Worm (Caenorhabditis elegans): ENCODE measurements around the gene jhdm-1.

The jhdm-1 gene

DNA sequence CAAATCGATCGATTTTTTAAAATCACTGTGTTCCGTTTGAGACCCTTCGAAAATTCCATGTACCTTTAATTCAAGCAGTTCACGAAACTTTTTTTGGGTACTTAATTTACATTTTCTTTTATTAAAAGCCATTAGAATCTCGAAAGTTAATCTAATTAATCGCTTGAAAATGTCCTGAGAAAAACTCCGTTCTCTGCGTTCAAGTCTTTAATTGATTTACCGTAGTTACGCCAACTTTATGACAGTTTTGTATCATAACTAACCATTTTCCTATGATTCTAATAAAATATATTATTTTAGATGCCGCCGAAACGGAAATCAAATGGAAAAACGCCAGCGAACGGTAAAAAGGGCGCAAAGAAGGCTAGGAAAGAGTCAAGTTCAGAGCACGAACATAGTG lies at the start of gene jhdm-1:
jhdm-1 (plus strand) TSS at position 301 of the 400 bp plus-strand sequence.
- TF ChIP-seq sma-3 (GFP tag; optimal IDR thresholded peaks at IDR 0.05) = no peak
- TF ChIP-seq zag-1 (tag; optimal IDR thresholded peaks at IDR 0.05) = no peak

- TF ChIP-seq C34F6.9 (tag; optimal IDR thresholded peaks at IDR 0.05) (peak; percentile 10), snpc-4 (tag; optimal IDR thresholded peaks at IDR 0.05) (no peak), nhr-21 (tag; optimal IDR thresholded peaks at IDR 0.05) (no peak), ZK546.5 (tag; optimal IDR thresholded peaks at IDR 0.05) (no peak), ztf-4 (tag; optimal IDR thresholded peaks at IDR 0.05) (peak; percentile 44), zag-1 (tag; optimal IDR thresholded peaks at IDR 0.05) (no peak), lin-39 (tag; optimal IDR thresholded peaks at IDR 0.05) (peak; percentile 13), mab-5 (tag; optimal IDR thresholded peaks at IDR 0.05) (peak; percentile 37), nhr-10 (tag; optimal IDR thresholded peaks at IDR 0.05) (no peak), skn-1 (tag; optimal IDR thresholded peaks at IDR 0.05) (no peak), nhr-77 (tag; optimal IDR thresholded peaks at IDR 0.05) (no peak), lin-11 (tag; optimal IDR thresholded peaks at IDR 0.05) (no peak), lin-13 (GFP tag; optimal IDR thresholded peaks at IDR 0.05) (peak; percentile 3), sma-9 (GFP tag; optimal IDR thresholded peaks at IDR 0.05) (peak; percentile 30), sma-9 (tag; optimal IDR thresholded peaks at IDR 0.05) (no peak), R02D3.7 (tag; optimal IDR thresholded peaks at IDR 0.05) (no peak), F13H6.1 (tag; optimal IDR thresholded peaks at IDR 0.05) (peak; percentile 58), nhr-129 (tag; optimal IDR thresholded peaks at IDR 0.05) (peak; percentile 41), nhr-11 (tag; optimal IDR thresholded peaks at IDR 0.05) (no peak), elt-3 (tag; optimal IDR thresholded peaks at IDR 0.05) (no peak), ztf-11 (tag; optimal IDR thresholded peaks at IDR 0.05) (no peak), lsy-2 (tag; optimal IDR thresholded peaks at IDR 0.05) (peak in 1 of 2 experiments; percentile 47)
Observed at ce11 chrIII:6405121-6405520, 49.2 kb upstream of the jhdm-1 start.

ce11 chrIII:6406829-6407228 lies 47.5 kb upstream of the jhdm-1 start, which contains the start of gene let-756:
TSS of gene let-756 (plus strand) at chrIII:6407129.
- TF ChIP-seq R02D3.7 (tag; optimal IDR thresholded peaks at IDR 0.05) = no peak

ce11 chrIII:6411430-6411829 lies 42.9 kb upstream of the jhdm-1 start:
- TF ChIP-seq elt-1 (tag; optimal IDR thresholded peaks at IDR 0.05) = no peak
- no peak for TF ChIP-seq nhr-129 (tag; optimal IDR thresholded peaks at IDR 0.05)
- peak; percentile 39 for TF ChIP-seq crh-2 (tag; optimal IDR thresholded peaks at IDR 0.05)
- no peak for TF ChIP-seq blmp-1 (tag; optimal IDR thresholded peaks at IDR 0.05; ENCODE audit: insufficient read depth)
- no peak for TF ChIP-seq ztf-11 (tag; optimal IDR thresholded peaks at IDR 0.05)
- TF ChIP-seq gmeb-1 (tag; optimal IDR thresholded peaks at IDR 0.05) = no peak
- TF ChIP-seq fos-1 (tag; optimal IDR thresholded peaks at IDR 0.05) = peak; percentile 3
- peak; percentile 20 for TF ChIP-seq sma-9 (GFP tag; optimal IDR thresholded peaks at IDR 0.05)
- TF ChIP-seq sma-9 (tag; optimal IDR thresholded peaks at IDR 0.05) = no peak

ce11 chrIII:6411914-6412313 lies 42.4 kb upstream of the jhdm-1 start, which contains the start of gene C05D11.5:
TSS of gene C05D11.5 (minus strand) at chrIII:6412014.
- TF ChIP-seq lin-39 (tag; optimal IDR thresholded peaks at IDR 0.05) (no peak), sma-9 (GFP tag; optimal IDR thresholded peaks at IDR 0.05) (no peak), sma-9 (tag; optimal IDR thresholded peaks at IDR 0.05) (no peak), zag-1 (tag; optimal IDR thresholded peaks at IDR 0.05) (no peak), ztf-11 (tag; optimal IDR thresholded peaks at IDR 0.05) (no peak), nhr-77 (tag; optimal IDR thresholded peaks at IDR 0.05) (no peak), mbf-1 (tag; optimal IDR thresholded peaks at IDR 0.05) (no peak), ztf-4 (tag; optimal IDR thresholded peaks at IDR 0.05) (no peak), C34F6.9 (tag; optimal IDR thresholded peaks at IDR 0.05) (no peak), crh-2 (tag; optimal IDR thresholded peaks at IDR 0.05) (no peak), lsy-2 (tag; optimal IDR thresholded peaks at IDR 0.05) (no peak), lin-13 (GFP tag; optimal IDR thresholded peaks at IDR 0.05) (no peak), ama-1 (optimal IDR thresholded peaks at IDR 0.05) (no peak)

DNA sequence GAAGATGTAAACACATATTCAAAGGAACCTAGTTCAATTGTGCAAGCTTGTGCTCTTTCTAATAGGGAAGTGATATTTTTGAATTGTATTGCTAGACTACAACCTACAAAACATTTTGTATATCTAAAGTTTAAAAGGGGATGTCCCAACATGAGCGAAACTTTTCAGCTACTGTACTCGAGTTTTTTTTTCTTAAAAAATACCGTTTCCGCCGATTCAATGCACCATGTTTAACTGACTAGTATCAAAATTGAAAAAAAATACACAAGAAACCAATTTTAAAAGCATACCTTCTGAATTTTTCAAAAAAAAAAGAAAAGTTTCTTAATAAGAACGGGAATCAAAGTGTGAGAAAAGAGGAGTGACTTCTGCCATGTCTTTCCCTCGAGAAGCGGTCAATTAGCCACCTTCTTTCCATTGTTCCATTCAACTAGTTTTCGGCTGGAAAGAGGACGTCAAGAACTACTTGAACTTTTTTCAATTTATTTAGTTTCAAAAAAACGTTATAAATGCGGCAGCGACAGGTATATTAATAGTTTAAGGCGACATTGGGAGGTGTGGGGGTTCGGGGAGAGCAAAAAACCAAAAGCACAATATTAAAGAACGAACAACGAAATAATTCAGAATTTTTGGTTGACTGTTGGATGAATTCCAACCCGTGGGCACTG lies 38.8 kb upstream of the jhdm-1 start, which contains the start of gene nas-4:
nas-4 (minus strand) TSS at position 351 of the 668 bp plus-strand sequence.
- peak; percentile 35 for TF ChIP-seq Y55F3AM.14 (GFP tag; optimal IDR thresholded peaks at IDR 0.05)
- TF ChIP-seq blmp-1 (tag; optimal IDR thresholded peaks at IDR 0.05; ENCODE audit: insufficient read depth) = peak; percentile 3
- no peak for TF ChIP-seq nhr-12 (tag; optimal IDR thresholded peaks at IDR 0.05)
- TF ChIP-seq lin-13 (GFP tag; optimal IDR thresholded peaks at IDR 0.05) = peak; percentile 42
- TF ChIP-seq nhr-6 (tag; optimal IDR thresholded peaks at IDR 0.05) = peak; percentile 14
- peak in 1 of 2 experiments; percentile 9 for TF ChIP-seq lsy-2 (tag; optimal IDR thresholded peaks at IDR 0.05)
- TF ChIP-seq unc-62 (GFP tag; optimal IDR thresholded peaks at IDR 0.05) = no peak
- TF ChIP-seq nhr-23 (tag; optimal IDR thresholded peaks at IDR 0.05) = no peak
- TF ChIP-seq sma-3 (GFP tag; optimal IDR thresholded peaks at IDR 0.05) = peak; percentile 46
- TF ChIP-seq unc-55 (GFP tag; optimal IDR thresholded peaks at IDR 0.05) = peak; percentile 7
- no peak for TF ChIP-seq C34F6.9 (tag; optimal IDR thresholded peaks at IDR 0.05)
- TF ChIP-seq sem-4 (tag; optimal IDR thresholded peaks at IDR 0.05) = no peak
- TF ChIP-seq ama-1 (optimal IDR thresholded peaks at IDR 0.05) = peak; percentile 69
- TF ChIP-seq crh-2 (tag; optimal IDR thresholded peaks at IDR 0.05) = peak; percentile 36
- peak; percentile 69 for TF ChIP-seq ztf-4 (tag; optimal IDR thresholded peaks at IDR 0.05)
- no peak for TF ChIP-seq mbf-1 (tag; optimal IDR thresholded peaks at IDR 0.05)
- peak; percentile 17 for TF ChIP-seq nhr-21 (tag; optimal IDR thresholded peaks at IDR 0.05)
- peak; percentile 27 for TF ChIP-seq nhr-25 (tag; optimal IDR thresholded peaks at IDR 0.05)

Measured in whole organism, L2 larva.